Worm (Caenorhabditis elegans): ENCODE data around the gene pigq-1.

ce11 chrIV:11183013-11183412 lies 36.0 kb upstream of the pigq-1 start, which contains the start of gene prx-14:
- TF ChIP-seq hmbx-1 (tag; optimal IDR thresholded peaks at IDR 0.05) (no peak), ama-1 (optimal IDR thresholded peaks at IDR 0.05) (no peak)

All from whole organism, early embryonic.